Fruit fly (Drosophila melanogaster): ENCODE data around the gene RpS6.

The RpS6 gene

dm6 chrX:7888386-7889024, 12.6 kb downstream of the RpS6 start, which contains the start of gene Acat1 (continued):
- no peak for TF ChIP-seq sd (tag; optimal IDR thresholded peaks at IDR 0.05)
- no peak for TF ChIP-seq Dek (tag; optimal IDR thresholded peaks at IDR 0.05)
- no peak for TF ChIP-seq CG11085 (GFP tag; IDR thresholded peaks at IDR 0.05)
- peak; percentile 27 for TF ChIP-seq tap (tag; optimal IDR thresholded peaks at IDR 0.05)
- TF ChIP-seq CG42726 (GFP tag; IDR thresholded peaks at IDR 0.05; ENCODE audit: partially characterized antibody), result no peak
- TF ChIP-seq CG4404 (GFP tag; IDR thresholded peaks at IDR 0.05), result no peak
- no peak for TF ChIP-seq lov (optimal IDR thresholded peaks at IDR 0.05)
- no peak for TF ChIP-seq lov (GFP tag; IDR thresholded peaks at IDR 0.05)
- TF ChIP-seq sob (GFP tag; IDR thresholded peaks at IDR 0.05), result peak; percentile 53; the same call in 1 of the 2 replicates
- peak; percentile 38 for TF ChIP-seq HHEX (GFP tag; optimal IDR thresholded peaks at IDR 0.05)
- no peak for TF ChIP-seq Ada2b (GFP tag; IDR thresholded peaks at IDR 0.05)
- peak; percentile 28; the same call in 1 of the 2 replicates for TF ChIP-seq esg (GFP tag; conservative IDR thresholded peaks at IDR 0.05)
- TF ChIP-seq Drgx (GFP tag; IDR thresholded peaks at IDR 0.05), result peak; percentile 62
- no peak for TF ChIP-seq Oaz (GFP tag; IDR thresholded peaks at IDR 0.05)
- TF ChIP-seq toy (GFP tag; IDR thresholded peaks at IDR 0.05), result no peak
- no peak for TF ChIP-seq Hand (GFP tag; optimal IDR thresholded peaks at IDR 0.05)
- no peak for TF ChIP-seq CG30020 (tag; optimal IDR thresholded peaks at IDR 0.05)
- peak; percentile 17 for TF ChIP-seq ewg (GFP tag; optimal IDR thresholded peaks at IDR 0.05)
- TF ChIP-seq kay (GFP tag; optimal IDR thresholded peaks at IDR 0.05), result peak; percentile 39
- peak; percentile 54 for TF ChIP-seq Max (GFP tag; optimal IDR thresholded peaks at IDR 0.05)
- TF ChIP-seq inv (GFP tag; IDR thresholded peaks at IDR 0.05; ENCODE audit: partially characterized antibody), result peak; percentile 25; the same call in 1 of the 2 replicates
- TF ChIP-seq h (optimal IDR thresholded peaks at IDR 0.05), result no peak
- TF ChIP-seq CG14441 (GFP tag; IDR thresholded peaks at IDR 0.05), result peak; percentile 58
- peak; percentile 52 for TF ChIP-seq CG4424 (GFP tag; optimal IDR thresholded peaks at IDR 0.05)
- TF ChIP-seq CG13624 (GFP tag; optimal IDR thresholded peaks at IDR 0.05), result peak; percentile 39
- no peak for TF ChIP-seq gcm2 (GFP tag; optimal IDR thresholded peaks at IDR 0.05)
- TF ChIP-seq insv (GFP tag; optimal IDR thresholded peaks at IDR 0.05), result peak; percentile 56 to 94
- TF ChIP-seq prd (optimal IDR thresholded peaks at IDR 0.05), result no peak
- peak; percentile 72 for TF ChIP-seq prd (GFP tag; IDR thresholded peaks at IDR 0.05)
- TF ChIP-seq Nf-YB (GFP tag; optimal IDR thresholded peaks at IDR 0.05), result peak; percentile 39
- peak; percentile 80 for TF ChIP-seq CG2120 (GFP tag; optimal IDR thresholded peaks at IDR 0.05)
- TF ChIP-seq scrt (GFP tag; optimal IDR thresholded peaks at IDR 0.05), result peak; percentile 91
- no peak for TF ChIP-seq CG17568 (GFP tag; optimal IDR thresholded peaks at IDR 0.05)
- TF ChIP-seq slbo (GFP tag; IDR thresholded peaks at IDR 0.05), result peak; percentile 65
- no peak for TF ChIP-seq D (optimal IDR thresholded peaks at IDR 0.05)
- no peak for TF ChIP-seq D (GFP tag; optimal IDR thresholded peaks at IDR 0.05)
- TF ChIP-seq Sry-β (GFP tag; optimal IDR thresholded peaks at IDR 0.05), result peak; percentile 49
- TF ChIP-seq Chrac-16 (GFP tag; optimal IDR thresholded peaks at IDR 0.05), result peak; percentile 57
- no peak for TF ChIP-seq jing (GFP tag; optimal IDR thresholded peaks at IDR 0.05)
- TF ChIP-seq grau (tag; optimal IDR thresholded peaks at IDR 0.05), result peak; percentile 41
- peak; percentile 50 for TF ChIP-seq pzg (GFP tag; optimal IDR thresholded peaks at IDR 0.05)
- peak; percentile 52 for TF ChIP-seq trem (tag; optimal IDR thresholded peaks at IDR 0.05)
- peak; percentile 43 for TF ChIP-seq CG17829 (tag; optimal IDR thresholded peaks at IDR 0.05)
- TF ChIP-seq CG4820 (GFP tag; optimal IDR thresholded peaks at IDR 0.05), result peak; percentile 34
- TF ChIP-seq cato (GFP tag; optimal IDR thresholded peaks at IDR 0.05; ENCODE audit: borderline replicate concordance), result peak; percentile 12
- TF ChIP-seq CG9876 (GFP tag; optimal IDR thresholded peaks at IDR 0.05), result no peak
- 0 out of 4 replicates have a peak, but pooled peaks have one; percentile 56 for TF ChIP-seq chinmo (GFP tag; IDR thresholded peaks at IDR 0.05; ENCODE audit: partially characterized antibody)
- TF ChIP-seq vnd (GFP tag; IDR thresholded peaks at IDR 0.05; ENCODE audit: partially characterized antibody), result no peak
- TF ChIP-seq Ravus (GFP tag; IDR thresholded peaks at IDR 0.05), result no peak
- peak; percentile 12 for TF ChIP-seq CG6813 (GFP tag; optimal IDR thresholded peaks at IDR 0.05)
- peak; percentile 72 for TF ChIP-seq Rfx (GFP tag; IDR thresholded peaks at IDR 0.05)

Data from whole organism, embryonic.